Worm (Caenorhabditis elegans): ENCODE results near the gene gnrr-5.

Gene gnrr-5

DNA sequence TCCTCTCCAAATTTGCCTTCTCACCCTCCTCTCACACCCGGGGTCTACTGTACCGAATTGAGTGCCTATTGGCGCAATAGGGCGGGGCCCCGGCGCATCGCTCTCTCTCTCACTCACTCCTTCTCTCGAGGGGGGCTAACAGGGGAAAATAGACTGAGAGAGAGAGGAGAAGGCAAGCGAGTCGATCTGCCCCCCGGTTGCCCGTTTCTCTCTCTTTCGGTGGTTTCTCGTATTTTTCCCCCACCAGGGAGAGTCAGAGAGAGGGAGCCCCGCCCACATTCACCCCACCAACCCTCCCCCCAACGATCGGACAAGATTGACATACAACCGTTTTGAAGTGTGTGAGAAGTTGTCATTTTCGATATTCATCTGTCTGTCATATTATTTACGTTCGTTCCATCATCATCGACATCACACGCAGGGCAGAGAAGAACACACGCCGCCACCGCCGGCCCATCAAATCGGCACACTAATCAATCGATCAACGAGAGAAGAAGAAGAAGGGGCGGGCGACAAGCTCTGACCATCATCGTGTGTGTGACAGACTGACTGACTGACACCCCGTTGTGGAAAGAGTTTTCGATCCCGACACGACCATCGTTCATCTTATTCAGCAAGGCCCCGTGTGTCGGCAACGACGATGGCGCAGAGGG lies 44.7 kb upstream of the gnrr-5 start (continued):
- peak; percentile 78 for TF ChIP-seq zfh-2 (GFP tag; conservative IDR thresholded peaks at IDR 0.05)
- TF ChIP-seq Y79H2A.3 (GFP tag; conservative IDR thresholded peaks at IDR 0.05) = no peak
- TF ChIP-seq Y53G8AR.9 (GFP tag; conservative IDR thresholded peaks at IDR 0.05) = no peak
- no peak for TF ChIP-seq ztf-25 (GFP tag; IDR thresholded peaks at IDR 0.05)
- peak; percentile 80; the same call in 1 of the 2 replicates for TF ChIP-seq egrh-3 (GFP tag; IDR thresholded peaks at IDR 0.05)
- TF ChIP-seq chd-7 (tag; optimal IDR thresholded peaks at IDR 0.05) = no peak
- 0 out of 2 replicates have a peak, but pooled peaks have one; percentile 41 for TF ChIP-seq cebp-1 (GFP tag; IDR thresholded peaks at IDR 0.05)
- TF ChIP-seq cebp-1 (tag; optimal IDR thresholded peaks at IDR 0.05) = peak; percentile 29
- no peak for TF ChIP-seq C06A6.2 (GFP tag; conservative IDR thresholded peaks at IDR 0.05)
- no peak for TF ChIP-seq nhr-80 (tag; optimal IDR thresholded peaks at IDR 0.05)
- no peak for TF ChIP-seq hlh-26 (GFP tag; conservative IDR thresholded peaks at IDR 0.05)
- TF ChIP-seq Y67H2A.10 (GFP tag; conservative IDR thresholded peaks at IDR 0.05) = no peak
- no peak for TF ChIP-seq dox-1 (GFP tag; IDR thresholded peaks at IDR 0.05)
- TF ChIP-seq madf-10 (tag; optimal IDR thresholded peaks at IDR 0.05) = no peak
- TF ChIP-seq lin-26 (GFP tag; IDR thresholded peaks at IDR 0.05) = no peak
- TF ChIP-seq ztf-28 (GFP tag; IDR thresholded peaks at IDR 0.05) = no peak
- no peak for TF ChIP-seq mxl-1 (tag; optimal IDR thresholded peaks at IDR 0.05)
- TF ChIP-seq cebp-2 (GFP tag; IDR thresholded peaks at IDR 0.05) = no peak
- TF ChIP-seq atf-7 (tag; optimal IDR thresholded peaks at IDR 0.05) = no peak
- TF ChIP-seq aptf-2 (GFP tag; conservative IDR thresholded peaks at IDR 0.05) = no peak
- TF ChIP-seq snpc-1.1 (tag; optimal IDR thresholded peaks at IDR 0.05; ENCODE audit: insufficient read depth) = no peak
- no peak for TF ChIP-seq B0035.1 (tag; optimal IDR thresholded peaks at IDR 0.05)

DNA sequence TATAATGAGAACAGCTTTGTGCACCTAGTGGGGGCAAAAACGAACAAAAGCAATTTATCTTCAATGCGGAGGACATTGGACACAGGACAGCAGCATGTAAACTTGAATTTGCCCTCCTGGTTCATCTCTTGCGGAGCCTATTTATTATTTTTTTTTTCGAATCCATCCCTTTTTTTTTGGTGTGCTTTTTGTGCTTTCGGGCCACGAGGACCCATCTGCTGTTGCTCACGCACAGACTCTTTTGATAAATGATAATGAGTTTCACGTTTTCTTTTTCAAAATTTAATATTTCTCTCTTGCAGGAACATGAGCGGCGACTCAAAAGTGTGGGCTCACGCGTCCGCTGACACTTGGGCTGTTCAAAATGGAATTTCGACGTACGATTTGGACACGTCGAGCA lies 42.6 kb upstream of the gnrr-5 start, which contains the start of gene unc-62:
TSS of gene unc-62 (plus strand) at position 301 of the 400 bp plus-strand sequence.
- TF ChIP-seq lin-26 (GFP tag; IDR thresholded peaks at IDR 0.05) (no peak), ztf-22 (GFP tag; optimal IDR thresholded peaks at IDR 0.05) (no peak), B0336.3 (GFP tag; IDR thresholded peaks at IDR 0.05) (no peak), dpl-1 (GFP tag; optimal IDR thresholded peaks at IDR 0.05) (no peak), snpc-1.1 (tag; optimal IDR thresholded peaks at IDR 0.05; ENCODE audit: insufficient read depth) (no peak), ceh-58 (GFP tag; IDR thresholded peaks at IDR 0.05) (no peak), ztf-28 (GFP tag; IDR thresholded peaks at IDR 0.05) (no peak)

- TF ChIP-seq tbx-9 (tag; optimal IDR thresholded peaks at IDR 0.05; ENCODE audit: borderline replicate concordance) (no peak), nhr-80 (tag; optimal IDR thresholded peaks at IDR 0.05) (peak; percentile 23), F49E8.2 (tag; optimal IDR thresholded peaks at IDR 0.05; ENCODE audit: insufficient read depth) (no peak), Y95B8A.8 (GFP tag; IDR thresholded peaks at IDR 0.05) (no peak), mel-28 (tag; optimal IDR thresholded peaks at IDR 0.05; ENCODE audit: borderline replicate concordance) (no peak), ztf-26 (tag; optimal IDR thresholded peaks at IDR 0.05) (no peak), Y56A3A.18 (GFP tag; IDR thresholded peaks at IDR 0.05) (no peak), D2030.7 (GFP tag; IDR thresholded peaks at IDR 0.05) (no peak), ztf-25 (GFP tag; IDR thresholded peaks at IDR 0.05) (0 out of 2 replicates have a peak, but pooled peaks have one; percentile 7)
Observed at ce11 chrV:4496104-4496586, 41.6 kb upstream of the gnrr-5 start.

Measured in whole organism, young adult.